Worm (Caenorhabditis elegans): ENCODE results near the gene appg-2.

appg-2 gene

ce11 chrII:8832941-8833340, 32.0 kb downstream of the appg-2 start:
- TF ChIP-seq him-1 (tag; optimal IDR thresholded peaks at IDR 0.05) (no peak), W03F9.2 (tag; optimal IDR thresholded peaks at IDR 0.05) (no peak), dao-5 (tag; optimal IDR thresholded peaks at IDR 0.05) (no peak)

DNA sequence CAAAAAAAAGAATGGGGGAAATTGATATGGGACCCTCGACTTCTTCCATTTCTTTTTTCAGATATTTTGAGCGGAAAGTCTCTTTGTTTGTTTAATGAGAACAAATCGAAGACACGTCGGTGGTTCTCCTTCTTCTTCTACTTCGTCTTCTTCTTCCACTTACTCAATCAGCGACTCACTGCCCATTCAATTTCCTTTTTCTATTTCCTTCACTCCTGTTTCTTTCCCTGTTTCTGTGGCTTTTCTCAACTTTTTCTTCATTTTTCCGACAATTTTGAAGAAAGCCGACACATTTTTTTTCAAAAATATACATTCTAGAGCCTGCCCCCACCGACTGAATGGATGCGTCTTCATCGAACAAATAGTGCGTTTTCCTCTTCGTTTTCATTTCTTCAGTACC, 34.9 kb downstream of the appg-2 start, which contains the start of gene F46C5.4:
Gene F46C5.4, plus strand, starts transcription at position 222 of the 400 bp plus-strand sequence.
- TF ChIP-seq him-1 (tag; optimal IDR thresholded peaks at IDR 0.05) = no peak
- TF ChIP-seq W03F9.2 (tag; optimal IDR thresholded peaks at IDR 0.05) = no peak
- no peak for TF ChIP-seq dao-5 (tag; optimal IDR thresholded peaks at IDR 0.05)

ce11 chrII:8839025-8839424, 38.1 kb downstream of the appg-2 start, which contains the start of gene F46C5.7:
TSS of gene F46C5.7 (plus strand) at chrII:8839325.
- TF ChIP-seq W03F9.2 (tag; optimal IDR thresholded peaks at IDR 0.05) (no peak), him-1 (tag; optimal IDR thresholded peaks at IDR 0.05) (no peak), dao-5 (tag; optimal IDR thresholded peaks at IDR 0.05) (no peak)

- TF ChIP-seq W03F9.2 (tag; optimal IDR thresholded peaks at IDR 0.05) = no peak
- no peak for TF ChIP-seq him-1 (tag; optimal IDR thresholded peaks at IDR 0.05)
- no peak for TF ChIP-seq dao-5 (tag; optimal IDR thresholded peaks at IDR 0.05)
These were observed 43.7 kb downstream of the appg-2 start, which contains the start of gene F46C5.6 for ce11 chrII:8844465-8845126. TSS of gene F46C5.6 (minus strand) at chrII:8844515.

DNA sequence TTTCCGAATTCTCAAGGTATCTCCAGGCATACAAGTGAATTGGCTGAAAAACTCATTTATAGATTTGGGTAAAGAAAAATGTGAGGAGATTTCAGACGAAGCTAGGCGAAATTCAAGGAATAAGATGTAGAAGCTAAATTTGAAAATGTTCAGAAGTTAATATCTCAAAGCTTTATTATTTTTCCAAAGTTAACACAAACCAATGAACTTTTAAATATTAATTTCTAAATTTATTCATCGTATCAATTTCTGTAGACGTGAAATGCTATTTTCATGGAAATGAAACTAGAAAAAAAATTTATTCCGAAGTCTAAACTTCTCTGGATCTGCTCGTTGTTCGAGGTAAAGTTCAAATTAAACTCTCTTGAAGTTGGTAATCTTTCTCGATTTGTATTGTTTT, 44.4 kb downstream of the appg-2 start, which contains the start of gene agxt-1:
Gene agxt-1, plus strand, starts transcription at position 301 of the 400 bp plus-strand sequence.
- no peak for TF ChIP-seq him-1 (tag; optimal IDR thresholded peaks at IDR 0.05)
- TF ChIP-seq W03F9.2 (tag; optimal IDR thresholded peaks at IDR 0.05) = no peak
- no peak for TF ChIP-seq dao-5 (tag; optimal IDR thresholded peaks at IDR 0.05)

ce11 chrII:8845932-8846331, 45.0 kb downstream of the appg-2 start:
- TF ChIP-seq W03F9.2 (tag; optimal IDR thresholded peaks at IDR 0.05) (no peak), dao-5 (tag; optimal IDR thresholded peaks at IDR 0.05) (no peak), him-1 (tag; optimal IDR thresholded peaks at IDR 0.05) (no peak)

ce11 chrII:8848984-8849383, 48.1 kb downstream of the appg-2 start:
- TF ChIP-seq W03F9.2 (tag; optimal IDR thresholded peaks at IDR 0.05) (no peak), him-1 (tag; optimal IDR thresholded peaks at IDR 0.05) (no peak), dao-5 (tag; optimal IDR thresholded peaks at IDR 0.05) (no peak)

DNA sequence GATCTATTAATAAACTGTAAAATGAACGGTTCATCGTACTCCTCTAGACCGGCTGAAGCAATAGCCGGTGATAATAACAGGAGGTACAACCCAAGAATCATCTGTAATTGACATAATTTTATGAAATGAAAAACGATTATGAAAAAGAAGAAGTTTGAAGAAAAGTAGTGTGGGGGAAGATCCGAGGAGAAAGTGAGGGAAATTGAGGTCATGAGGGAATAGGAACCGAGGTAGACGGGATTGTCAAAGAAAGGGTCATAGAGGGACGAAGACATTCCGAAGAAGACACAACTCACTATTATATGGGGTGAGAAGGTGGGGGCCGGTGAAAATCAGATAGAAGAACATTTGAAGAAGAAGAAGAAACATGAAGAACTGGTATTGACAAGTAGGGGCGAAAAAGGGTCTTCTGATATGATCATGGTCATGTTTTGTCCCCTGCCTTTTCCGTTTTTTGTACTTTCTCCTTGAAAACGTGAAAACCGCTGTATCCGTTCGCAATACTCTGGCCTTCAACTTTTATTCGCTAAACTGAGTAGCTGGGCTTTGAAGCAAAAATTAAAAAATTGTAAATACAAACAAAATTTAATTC, 51.2 kb downstream of the appg-2 start, which contains the start of gene oac-46:
Gene oac-46, minus strand, starts transcription at position 101 of the 592 bp plus-strand sequence.
- TF ChIP-seq dao-5 (tag; optimal IDR thresholded peaks at IDR 0.05) (no peak), him-1 (tag; optimal IDR thresholded peaks at IDR 0.05) (no peak), W03F9.2 (tag; optimal IDR thresholded peaks at IDR 0.05) (no peak)

DNA sequence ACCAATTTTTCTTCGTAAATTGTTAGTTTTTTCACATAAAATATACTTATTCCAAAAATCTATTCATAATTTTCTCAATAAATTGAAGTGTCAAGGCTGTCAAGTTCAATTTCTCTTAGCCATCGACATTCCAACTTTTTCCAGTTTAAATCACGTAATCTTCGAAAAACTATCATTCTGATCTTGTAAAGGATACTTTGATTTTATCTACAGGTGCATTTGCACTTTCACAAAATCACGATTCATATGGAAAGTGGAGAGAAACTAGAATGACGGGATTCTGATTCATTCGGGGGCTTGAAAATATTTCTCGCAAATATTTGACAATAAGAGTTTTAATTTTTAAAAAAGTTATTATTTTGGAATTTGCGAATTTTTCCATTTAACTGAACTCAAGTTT, 52.3 kb downstream of the appg-2 start:
- TF ChIP-seq W03F9.2 (tag; optimal IDR thresholded peaks at IDR 0.05) = no peak
- no peak for TF ChIP-seq dao-5 (tag; optimal IDR thresholded peaks at IDR 0.05)
- TF ChIP-seq him-1 (tag; optimal IDR thresholded peaks at IDR 0.05) = no peak

- TF ChIP-seq dao-5 (tag; optimal IDR thresholded peaks at IDR 0.05) (no peak), him-1 (tag; optimal IDR thresholded peaks at IDR 0.05) (no peak), W03F9.2 (tag; optimal IDR thresholded peaks at IDR 0.05) (no peak)
These were observed 53.0 kb downstream of the appg-2 start for ce11 chrII:8853960-8854359.
